Worm (Caenorhabditis elegans): Measurements from ENCODE around the gene F26F2.5.

ce11 chrV:20544610-20545009 is 28.9 kb upstream of the F26F2.5 start:
- TF ChIP-seq T22C8.4 (GFP tag; IDR thresholded peaks at IDR 0.05) (no peak), flt-1 (GFP tag; IDR thresholded peaks at IDR 0.05) (no peak), ztf-23 (GFP tag; IDR thresholded peaks at IDR 0.05) (no peak)

All from whole organism, midembryonic.